Worm (Caenorhabditis elegans) whole organism, dauer: ENCODE measurements around the gene M04C3.2.

Source experiments
- unc-62 ChIP-seq: sonication (generic microtip); optimal IDR thresholded peaks from 2 replicates; lab custom pipeline; 2017; ENCODE audit warnings: missing biosample characterization, missing genetic modification reagents, missing genetic modification characterization

Gene M04C3.2

ce11 chrV:19417836-19418235, 30.9 kb downstream of the M04C3.2 start, which contains the start of gene C25F9.15:
C25F9.15 (plus strand) TSS chrV:19418136.
- TF ChIP-seq unc-62 (GFP tag; lab: Kevin White, UChicago): no peak

- TF ChIP-seq unc-62 (GFP tag; lab: Kevin White, UChicago): no peak
Observed at ce11 chrV:19416475-19416874, 32.2 kb downstream of the M04C3.2 start, which contains the start of the genes C25F9.4 and C25F9.9. C25F9.4 (minus strand) TSS chrV:19416575. C25F9.9 (plus strand) TSS chrV:19416611.

ce11 chrV:19410663-19411062, 38.0 kb downstream of the M04C3.2 start, which contains the start of gene C25F9.5:
C25F9.5 (minus strand) TSS chrV:19410857.
- TF ChIP-seq unc-62 (GFP tag; lab: Kevin White, UChicago): no peak

- no peak for TF ChIP-seq unc-62 (GFP tag; lab: Kevin White, UChicago)
Observed at ce11 chrV:19405276-19405815, 43.4 kb downstream of the M04C3.2 start, which contains the start of the genes C25F9.6 and C25F9.10. C25F9.6 (minus strand) TSS chrV:19405326. C25F9.10 (plus strand) TSS chrV:19405729.

- no peak for TF ChIP-seq unc-62 (GFP tag; lab: Kevin White, UChicago)
Observed at ce11 chrV:19403619-19404018, 45.1 kb downstream of the M04C3.2 start.

ce11 chrV:19402855-19403254, 45.9 kb downstream of the M04C3.2 start, which contains the start of gene C25F9.12:
C25F9.12 (minus strand) TSS chrV:19402955.
- no peak for TF ChIP-seq unc-62 (GFP tag; lab: Kevin White, UChicago)

ce11 chrV:19401429-19401828, 47.3 kb downstream of the M04C3.2 start:
- no peak for TF ChIP-seq unc-62 (GFP tag; lab: Kevin White, UChicago)

ce11 chrV:19400619-19401018, 48.1 kb downstream of the M04C3.2 start, which contains the start of gene srw-86:
srw-86 (minus strand) TSS chrV:19400719.
- TF ChIP-seq unc-62 (GFP tag; lab: Kevin White, UChicago): no peak

- no peak for TF ChIP-seq unc-62 (GFP tag; lab: Kevin White, UChicago)
Observed at ce11 chrV:19398882-19399281, 49.8 kb downstream of the M04C3.2 start, which contains the start of gene C25F9.13. C25F9.13 (minus strand) TSS chrV:19398982.

- no peak for TF ChIP-seq unc-62 (GFP tag; lab: Kevin White, UChicago)
Observed at ce11 chrV:19398396-19398795, 50.3 kb downstream of the M04C3.2 start.

ce11 chrV:19396576-19397313, 52.0 kb downstream of the M04C3.2 start:
- no peak for TF ChIP-seq unc-62 (GFP tag; lab: Kevin White, UChicago)
